Worm (Caenorhabditis elegans) whole organism, L2 larva: ENCODE results near the gene haf-8.

ENCODE experiments used
- ceh-82 ChIP-seq: fragments of 150-350 bp; optimal IDR thresholded peaks from 2 replicates; lab custom pipeline; 2014; ENCODE audit warnings: missing biosample characterization, missing genetic modification characterization
- elt-1 ChIP-seq: fragments of 150-350 bp; optimal IDR thresholded peaks from 2 replicates; lab custom pipeline; 2014; ENCODE audit warnings: missing biosample characterization, missing genetic modification characterization
- lin-13 ChIP-seq: fragments of 150-350 bp; optimal IDR thresholded peaks from 2 replicates; lab custom pipeline; 2014; ENCODE audit warnings: missing biosample characterization, missing genetic modification reagents, missing genetic modification characterization
- lin-39 ChIP-seq: fragments of 150-350 bp; optimal IDR thresholded peaks from 2 replicates; lab custom pipeline; 2014; ENCODE audit warnings: missing biosample characterization, missing genetic modification reagents, missing genetic modification characterization
- nhr-10 ChIP-seq: sonication (generic microtip); optimal IDR thresholded peaks from 2 replicates; lab custom pipeline; 2017; ENCODE audit warnings: missing biosample characterization, missing genetic modification characterization
- nhr-12 ChIP-seq: fragments of 150-350 bp; optimal IDR thresholded peaks from 2 replicates; lab custom pipeline; 2014; ENCODE audit warnings: missing biosample characterization, missing genetic modification characterization
- nhr-21 ChIP-seq: fragments of 150-350 bp; optimal IDR thresholded peaks from 2 replicates; lab custom pipeline; 2014; ENCODE audit warnings: missing biosample characterization, missing genetic modification characterization
- skn-1 ChIP-seq: sonication (generic microtip); optimal IDR thresholded peaks from 2 replicates; lab custom pipeline; 2017; ENCODE audit warnings: missing biosample characterization, missing genetic modification characterization
- unc-55 ChIP-seq: fragments of 150-350 bp; sonication (generic microtip); optimal IDR thresholded peaks from 3 replicates; lab custom pipeline; 2014; ENCODE audit warnings: missing biosample characterization, missing genetic modification reagents, missing genetic modification characterization
- ztf-11 ChIP-seq: sonication (generic microtip); optimal IDR thresholded peaks from 2 replicates; lab custom pipeline; 2017; ENCODE audit warnings: missing biosample characterization, missing genetic modification characterization

- TF ChIP-seq nhr-10 (no peak), lin-39 (tag; lab: Kevin White, UChicago) (no peak), elt-1 (tag; lab: Kevin White, UChicago) (no peak), unc-55 (no peak), nhr-12 (tag; lab: Kevin White, UChicago) (no peak), lin-13 (GFP tag; lab: Kevin White, UChicago) (no peak), nhr-21 (tag; lab: Kevin White, UChicago) (no peak), ztf-11 (no peak), skn-1 (tag; lab: Kevin White, UChicago) (no peak), ceh-82 (tag; lab: Kevin White, UChicago) (no peak)
These were observed 12.0 kb downstream of the haf-8 start for ce11 chrIV:14687716-14688115.
